Worm (Caenorhabditis elegans) whole organism, L3 larva: ENCODE measurements around the gene Y57A10C.10.

ENCODE experiments used
- aly-2 ChIP-seq: fragments of 150-350 bp; optimal IDR thresholded peaks from 2 replicates; lab custom pipeline; 2014; ENCODE audit warnings: missing biosample characterization, missing genetic modification characterization
- ceh-28 ChIP-seq: fragments of 150-350 bp; optimal IDR thresholded peaks from 2 replicates; lab custom pipeline; 2014; ENCODE audit warnings: missing biosample characterization, missing genetic modification reagents, missing genetic modification characterization
- snpc-4 ChIP-seq: fragments of 150-350 bp; optimal IDR thresholded peaks from 2 replicates; lab custom pipeline; 2014; ENCODE audit warnings: missing biosample characterization, missing genetic modification characterization

DNA sequence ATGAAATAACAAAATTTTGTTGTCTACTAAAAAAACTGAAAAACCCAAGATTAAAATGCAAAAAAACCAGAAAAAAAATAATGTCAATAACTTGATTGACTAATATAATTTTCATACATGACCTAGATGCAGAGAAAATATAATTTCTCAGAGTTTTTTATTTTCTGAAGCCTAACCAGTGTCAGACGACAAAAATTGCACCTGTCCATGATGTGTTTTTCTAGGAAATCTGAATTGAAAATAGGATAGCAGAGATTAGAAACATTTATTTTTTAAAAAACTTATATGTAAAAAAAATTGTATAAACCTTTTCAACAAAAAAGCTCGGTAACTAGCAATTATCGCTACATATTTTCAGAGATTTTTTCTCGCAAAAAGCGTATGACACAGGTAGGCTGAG lies 23.1 kb downstream of the Y57A10C.10 start:
- TF ChIP-seq snpc-4 (no peak), aly-2 (no peak), ceh-28 (tag; lab: Kevin White, UChicago) (no peak)
